Worm (Caenorhabditis elegans) whole organism, L4 larva: ENCODE measurements around the gene ztf-8.
A peak's percentile ranks its signal among the peaks of the same experiment; 100 is the strongest.

Experiments used
- F49E8.2 ChIP-seq: sonication (generic microtip); optimal IDR thresholded peaks from 2 replicates; lab custom pipeline; 2016; ENCODE audit warnings: missing compliant biosample characterization, mild to moderate bottlenecking, missing genetic modification characterization, borderline replicate concordance
- ZK337.2 ChIP-seq: fragments of 200-800 bp; sonication (Bioruptor generic); IDR thresholded peaks from 2 replicates; pipeline ENCODE4 v1.3.6; 2022; ENCODE audit warnings: missing genetic modification reagents, missing genetic modification characterization, missing compliant biosample characterization
- aha-1 ChIP-seq: fragments of 150-350 bp; peaks from one replicate; lab custom pipeline; 2014; ENCODE audit warnings: missing biosample characterization, missing genetic modification characterization
- ama-1 ChIP-seq: fragments of 150-350 bp; optimal IDR thresholded peaks from 2 replicates; lab custom pipeline; 2014; ENCODE audit warnings: inconsistent platforms, mixed read lengths
- arid-1 ChIP-seq: fragments of 200-800 bp; sonication (Bioruptor generic); conservative IDR thresholded peaks from 2 replicates; pipeline ENCODE4 v1.3.6; 2022; ENCODE audit warnings: missing genetic modification reagents, missing genetic modification characterization, missing compliant biosample characterization
- attf-4 ChIP-seq: sonication (generic microtip); optimal IDR thresholded peaks from 3 replicates; lab custom pipeline; 2017; ENCODE audit warnings: missing biosample characterization, missing genetic modification characterization
- ceh-20 ChIP-seq: fragments of 200-800 bp; sonication (Bioruptor generic); IDR thresholded peaks from 2 replicates; pipeline ENCODE4 v1.3.6; 2022; ENCODE audit warnings: missing genetic modification reagents, missing genetic modification characterization, missing compliant biosample characterization
- ceh-28 ChIP-seq: fragments of 150-350 bp; optimal IDR thresholded peaks from 2 replicates; lab custom pipeline; 2014; ENCODE audit warnings: missing biosample characterization, missing genetic modification reagents, missing genetic modification characterization
- ceh-82 ChIP-seq: sonication (generic microtip); optimal IDR thresholded peaks from 2 replicates; lab custom pipeline; 2017; ENCODE audit warnings: missing biosample characterization, missing genetic modification characterization
- ctbp-1 ChIP-seq: fragments of 200-800 bp; sonication (Bioruptor generic); IDR thresholded peaks from 2 replicates; pipeline ENCODE4 v1.3.6; 2022; ENCODE audit warnings: missing genetic modification reagents, missing genetic modification characterization, missing compliant biosample characterization
- daf-16 ChIP-seq, 3 experiments: sonication (generic microtip); optimal IDR thresholded peaks; 2 replicates each; lab custom pipeline; 2016 to 2017; ENCODE audit warnings: missing genetic modification characterization in 3 of 3, missing genetic modification reagents in 3 of 3, mild to moderate bottlenecking in 2 of 3, missing compliant biosample characterization in 2 of 3, missing biosample characterization in 1 of 3, moderate library complexity in 1 of 3
- daf-8 ChIP-seq: fragments of 200-800 bp; sonication (Bioruptor generic); IDR thresholded peaks from 2 replicates; pipeline ENCODE4 v1.3.6; 2022; ENCODE audit warnings: missing genetic modification characterization, missing compliant biosample characterization
- dmd-9 ChIP-seq: fragments of 200-800 bp; sonication (Bioruptor generic); IDR thresholded peaks from 2 replicates; pipeline ENCODE4 v1.3.6; 2022; ENCODE audit warnings: missing genetic modification reagents, missing genetic modification characterization, missing compliant biosample characterization
- dpl-1 ChIP-seq: fragments of 150-350 bp; optimal IDR thresholded peaks from 2 replicates; lab custom pipeline; 2014; ENCODE audit warnings: missing biosample characterization, missing genetic modification reagents, missing genetic modification characterization
- duxl-1 ChIP-seq: sonication (generic microtip); optimal IDR thresholded peaks from 2 replicates; lab custom pipeline; 2016; ENCODE audit warnings: mild to moderate bottlenecking, missing genetic modification characterization, moderate library complexity, missing compliant biosample characterization; ENCODE audit not compliant: poor library complexity
- fkh-10 ChIP-seq: fragments of 150-350 bp; optimal IDR thresholded peaks from 2 replicates; lab custom pipeline; 2014; ENCODE audit warnings: missing biosample characterization, missing genetic modification reagents, missing genetic modification characterization
- hlh-11 ChIP-seq: fragments of 200-800 bp; sonication (Bioruptor generic); optimal IDR thresholded peaks from 2 replicates; lab custom pipeline; 2018; ENCODE audit warnings: mild to moderate bottlenecking, missing genetic modification characterization, missing compliant biosample characterization
- hlh-30 ChIP-seq: sonication (generic microtip); optimal IDR thresholded peaks from 2 replicates; lab custom pipeline; 2017; ENCODE audit warnings: antibody characterized with exemption, mild to moderate bottlenecking, missing genetic modification characterization, missing compliant biosample characterization; ENCODE audit not compliant: insufficient read depth
- hmg-1.1 ChIP-seq: fragments of 200-800 bp; sonication (Bioruptor generic); IDR thresholded peaks from 2 replicates; pipeline ENCODE4 v1.3.6; 2022; ENCODE audit warnings: missing genetic modification reagents, missing genetic modification characterization, missing compliant biosample characterization
- jun-1 ChIP-seq: fragments of 150-350 bp; optimal IDR thresholded peaks from 2 replicates; lab custom pipeline; 2014; ENCODE audit warnings: missing biosample characterization, missing genetic modification reagents, missing genetic modification characterization
- lim-7 ChIP-seq: fragments of 200-800 bp; sonication (Bioruptor generic); IDR thresholded peaks from 2 replicates; pipeline ENCODE4 v1.3.6; 2022; ENCODE audit warnings: missing genetic modification characterization, missing compliant biosample characterization
- lin-15B ChIP-seq: fragments of 150-350 bp; sonication (generic microtip); optimal IDR thresholded peaks from 3 replicates; lab custom pipeline; 2014; ENCODE audit warnings: missing biosample characterization, missing genetic modification characterization
- lin-38 ChIP-seq: fragments of 200-800 bp; sonication (Bioruptor generic); IDR thresholded peaks from 2 replicates; pipeline ENCODE4 v1.3.6; 2022; ENCODE audit warnings: missing genetic modification reagents, missing genetic modification characterization, missing compliant biosample characterization
- lir-3 ChIP-seq: sonication (generic microtip); optimal IDR thresholded peaks from 2 replicates; lab custom pipeline; 2016; ENCODE audit warnings: mild to moderate bottlenecking, missing genetic modification characterization, missing compliant biosample characterization
- lsy-2 ChIP-seq, 2 experiments: fragments of 150-350 bp in 1 of 2; sonication (generic microtip) in 1 of 2; optimal IDR thresholded peaks; 2 replicates each; lab custom pipeline; 2014 to 2017; ENCODE audit warnings: missing biosample characterization in 2 of 2, missing genetic modification characterization in 2 of 2
- madf-9 ChIP-seq: fragments of 200-800 bp; sonication (Bioruptor generic); conservative IDR thresholded peaks from 2 replicates; pipeline ENCODE4 v1.3.6; 2022; ENCODE audit warnings: missing genetic modification reagents, missing genetic modification characterization, missing compliant biosample characterization
- mdl-1 ChIP-seq, 2 experiments: fragments of 150-350 bp in 1 of 2; sonication (generic microtip) in 1 of 2; optimal IDR thresholded peaks; 2 replicates each; lab custom pipeline; 2014 to 2017; ENCODE audit warnings: missing biosample characterization in 2 of 2, missing genetic modification characterization in 2 of 2
- mdt-29 ChIP-seq: fragments of 200-800 bp; sonication (Bioruptor generic); IDR thresholded peaks from 2 replicates; pipeline ENCODE4 v1.3.6; 2022; ENCODE audit warnings: missing genetic modification reagents, missing genetic modification characterization, missing compliant biosample characterization
- mep-1 ChIP-seq: fragments of 150-350 bp; sonication (generic microtip); optimal IDR thresholded peaks from 3 replicates; lab custom pipeline; 2014; ENCODE audit warnings: missing biosample characterization, missing genetic modification characterization
- mes-2 ChIP-seq: sonication (generic microtip); optimal IDR thresholded peaks from 2 replicates; lab custom pipeline; 2016; ENCODE audit warnings: missing genotype, mild to moderate bottlenecking, missing genetic modification characterization, missing compliant biosample characterization; ENCODE audit not compliant: poor library complexity, severe bottlenecking
- mxl-2 ChIP-seq: fragments of 200-800 bp; sonication (Bioruptor generic); conservative IDR thresholded peaks from 2 replicates; pipeline ENCODE4 v1.3.6; 2022; ENCODE audit warnings: missing genetic modification reagents, missing genetic modification characterization, missing compliant biosample characterization
- mxl-3 ChIP-seq: fragments of 200-800 bp; sonication (Bioruptor generic); optimal IDR thresholded peaks from 2 replicates; lab custom pipeline; 2018; ENCODE audit warnings: mild to moderate bottlenecking, missing genetic modification characterization, missing compliant biosample characterization
- nhr-102 ChIP-seq: sonication (generic microtip); optimal IDR thresholded peaks from 2 replicates; lab custom pipeline; 2016; ENCODE audit warnings: mild to moderate bottlenecking, missing genetic modification characterization, moderate library complexity, missing compliant biosample characterization
- nhr-111 ChIP-seq: fragments of 200-800 bp; sonication (Bioruptor generic); optimal IDR thresholded peaks from 2 replicates; lab custom pipeline; 2018; ENCODE audit warnings: mild to moderate bottlenecking, missing genetic modification characterization, missing compliant biosample characterization
- nhr-237 ChIP-seq: sonication (generic microtip); optimal IDR thresholded peaks from 2 replicates; lab custom pipeline; 2017; ENCODE audit warnings: missing biosample characterization, missing genetic modification characterization
- nhr-28 ChIP-seq: fragments of 150-350 bp; optimal IDR thresholded peaks from 2 replicates; lab custom pipeline; 2014; ENCODE audit warnings: missing biosample characterization, missing genetic modification characterization
- nhr-77 ChIP-seq: fragments of 150-350 bp; optimal IDR thresholded peaks from 2 replicates; lab custom pipeline; 2014; ENCODE audit warnings: missing biosample characterization, missing genetic modification characterization
- rbr-2 ChIP-seq: sonication (generic microtip); optimal IDR thresholded peaks from 2 replicates; lab custom pipeline; 2016; ENCODE audit warnings: missing genotype, missing genetic modification characterization, missing compliant biosample characterization
- saeg-2 ChIP-seq: fragments of 200-800 bp; sonication (Bioruptor generic); IDR thresholded peaks from 2 replicates; pipeline ENCODE4 v1.3.6; 2022; ENCODE audit warnings: missing genetic modification reagents, missing genetic modification characterization, missing compliant biosample characterization
- sdz-12 ChIP-seq: fragments of 200-800 bp; sonication (Bioruptor generic); optimal IDR thresholded peaks from 2 replicates; lab custom pipeline; 2018; ENCODE audit warnings: mild to moderate bottlenecking, missing genetic modification characterization, missing compliant biosample characterization
- skn-1 ChIP-seq: fragments of 150-350 bp; optimal IDR thresholded peaks from 2 replicates; lab custom pipeline; 2014; ENCODE audit warnings: missing biosample characterization, missing genetic modification characterization
- snpc-1.2 ChIP-seq: fragments of 200-800 bp; sonication (Bioruptor generic); IDR thresholded peaks from 2 replicates; pipeline ENCODE4 v1.3.6; 2022; ENCODE audit warnings: missing genetic modification reagents, missing genetic modification characterization, missing compliant biosample characterization
- snpc-4 ChIP-seq: fragments of 150-350 bp; optimal IDR thresholded peaks from 2 replicates; lab custom pipeline; 2014; ENCODE audit warnings: missing biosample characterization, missing genetic modification characterization
- spr-3 ChIP-seq: fragments of 200-800 bp; sonication (Bioruptor generic); optimal IDR thresholded peaks from 2 replicates; lab custom pipeline; 2018; ENCODE audit warnings: mild to moderate bottlenecking, missing genetic modification characterization, missing compliant biosample characterization
- unc-130 ChIP-seq: sonication (generic microtip); optimal IDR thresholded peaks from 2 replicates; lab custom pipeline; 2016; ENCODE audit warnings: missing genetic modification reagents, missing genetic modification characterization, missing compliant biosample characterization
- zag-1 ChIP-seq: fragments of 150-350 bp; optimal IDR thresholded peaks from 2 replicates; lab custom pipeline; 2014; ENCODE audit warnings: missing biosample characterization, missing genetic modification characterization
- zfp-2 ChIP-seq: sonication (generic microtip); optimal IDR thresholded peaks from 2 replicates; lab custom pipeline; 2016; ENCODE audit warnings: mild to moderate bottlenecking, missing genetic modification characterization, missing compliant biosample characterization
- zfp-3 ChIP-seq: fragments of 200-800 bp; sonication (Bioruptor generic); conservative IDR thresholded peaks from 2 replicates; pipeline ENCODE4 v1.3.6; 2022; ENCODE audit warnings: missing genetic modification reagents, missing genetic modification characterization, missing compliant biosample characterization
- zip-2 ChIP-seq: fragments of 150-350 bp; optimal IDR thresholded peaks from 2 replicates; lab custom pipeline; 2014; ENCODE audit warnings: missing biosample characterization, missing genetic modification characterization
- ztf-7 ChIP-seq: fragments of 150-350 bp; optimal IDR thresholded peaks from 2 replicates; lab custom pipeline; 2014; ENCODE audit warnings: missing biosample characterization, missing genetic modification characterization

Gene ztf-8

DNA sequence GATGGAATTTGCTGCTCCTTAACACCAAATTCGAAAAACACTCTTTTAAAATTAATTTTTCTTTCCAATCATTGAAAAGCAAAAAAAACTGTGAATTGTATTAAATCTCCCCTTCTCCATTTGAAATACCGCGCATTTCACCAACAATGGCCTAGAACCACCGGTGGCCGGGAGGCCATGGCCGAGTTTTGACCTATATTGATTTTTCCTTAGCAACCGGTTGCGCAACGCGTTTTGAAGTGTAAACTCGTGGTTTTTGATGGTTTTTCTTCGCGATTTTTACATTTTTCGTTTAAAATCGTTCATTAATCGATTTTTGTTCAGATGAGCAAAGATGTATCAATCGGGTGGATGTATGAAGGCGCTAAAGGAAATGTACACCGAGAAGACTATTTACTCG lies 35.0 kb upstream of the ztf-8 start, which contains the start of gene mog-3 (continued):
- no peak for TF ChIP-seq saeg-2
- peak in 1 of 2 experiments; percentile 74 for TF ChIP-seq lsy-2 (tag; optimal IDR thresholded peaks at IDR 0.05; lab: Kevin White, UChicago)
- no peak for TF ChIP-seq daf-16 (GFP tag; optimal IDR thresholded peaks at IDR 0.05; lab: Kevin White, UChicago)
- peak; percentile 30 for TF ChIP-seq daf-16 (tag; optimal IDR thresholded peaks at IDR 0.05; lab: Kevin White, UChicago)
- TF ChIP-seq arid-1 (GFP tag; lab: Robert Waterston, UW): no peak
- peak; percentile 22 for TF ChIP-seq fkh-10 (GFP tag; lab: Kevin White, UChicago)
- no peak for TF ChIP-seq mdl-1 (tag; optimal IDR thresholded peaks at IDR 0.05; lab: Kevin White, UChicago)
- TF ChIP-seq mes-2: peak; percentile 98
- no peak for TF ChIP-seq zag-1 (tag; lab: Kevin White, UChicago)
- no peak for TF ChIP-seq mxl-2
- TF ChIP-seq ceh-28 (tag; lab: Kevin White, UChicago): peak; percentile 20
- TF ChIP-seq dpl-1: peak; percentile 91
- 0 out of 2 replicates have a peak, but pooled peaks have one; percentile 12 for TF ChIP-seq mdt-29
- no peak for TF ChIP-seq lir-3 (tag; lab: Kevin White, UChicago)
- TF ChIP-seq aha-1 (tag; lab: Kevin White, UChicago): peak; percentile 47
- TF ChIP-seq hmg-1.1 (GFP tag; lab: Robert Waterston, UW): 0 out of 2 replicates have a peak, but pooled peaks have one; percentile 32
- peak; percentile 34 for TF ChIP-seq mxl-3 (GFP tag; lab: Kevin White, UChicago)
- no peak for TF ChIP-seq spr-3 (GFP tag; lab: Kevin White, UChicago)
- peak; percentile 65 for TF ChIP-seq lin-38 (GFP tag; lab: Robert Waterston, UW)
- no peak for TF ChIP-seq nhr-102 (tag; lab: Kevin White, UChicago)
- TF ChIP-seq zfp-3 (GFP tag; lab: Robert Waterston, UW): no peak
- TF ChIP-seq mep-1 (tag; lab: Kevin White, UChicago): peak; percentile 41
- no peak for TF ChIP-seq attf-4 (tag; lab: Kevin White, UChicago)
- no peak for TF ChIP-seq lin-15B (tag; lab: Kevin White, UChicago)
- TF ChIP-seq ceh-20: no peak
- TF ChIP-seq dmd-9 (GFP tag; lab: Robert Waterston, UW): 0 out of 2 replicates have a peak, but pooled peaks have one; percentile 53
- no peak for TF ChIP-seq nhr-77 (tag; lab: Kevin White, UChicago)
- TF ChIP-seq nhr-28 (tag; lab: Kevin White, UChicago): no peak
- TF ChIP-seq nhr-237 (tag; lab: Kevin White, UChicago): no peak
- TF ChIP-seq, all 104 proteins: peak for 24

DNA sequence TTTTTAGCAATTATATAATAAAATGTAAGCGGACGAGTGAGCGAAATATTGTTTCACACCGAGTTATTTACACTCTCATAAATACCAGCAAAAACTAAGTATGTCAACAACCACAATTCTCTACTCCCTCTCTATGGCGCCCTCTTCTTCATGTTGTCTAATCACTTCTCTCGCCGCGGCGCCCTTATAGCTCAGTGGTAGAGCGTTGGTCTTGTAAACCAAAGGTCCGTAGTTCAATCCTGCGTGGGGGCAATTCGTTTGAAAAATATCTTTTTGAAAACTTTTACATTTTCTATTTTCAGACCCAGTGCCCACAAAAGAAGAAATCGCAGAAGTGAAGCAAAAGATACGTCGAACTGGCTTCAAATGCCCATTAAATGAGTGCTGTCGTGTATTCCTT lies 32.5 kb upstream of the ztf-8 start:
- TF ChIP-seq lin-15B (tag; lab: Kevin White, UChicago) (no peak), hlh-11 (tag; lab: Kevin White, UChicago) (no peak), ztf-7 (tag; lab: Kevin White, UChicago) (peak; percentile 63), lim-7 (peak; percentile 99), mdl-1 (tag; optimal IDR thresholded peaks at IDR 0.05; lab: Kevin White, UChicago) (no peak), sdz-12 (GFP tag; lab: Kevin White, UChicago) (peak; percentile 92), snpc-4 (no peak), daf-8 (GFP tag; lab: Robert Waterston, UW) (0 out of 2 replicates have a peak, but pooled peaks have one; percentile 65), F49E8.2 (tag; lab: Kevin White, UChicago) (peak; percentile 61), jun-1 (tag; lab: Kevin White, UChicago) (no peak), rbr-2 (peak; percentile 69), snpc-1.2 (peak; percentile 91), zfp-2 (tag; lab: Kevin White, UChicago) (no peak), nhr-111 (peak; percentile 68), skn-1 (no peak), nhr-28 (tag; lab: Kevin White, UChicago) (no peak), ama-1 (lab: Kevin White, UChicago) (no peak), unc-130 (GFP tag; lab: Kevin White, UChicago) (peak; percentile 79), lin-38 (GFP tag; lab: Robert Waterston, UW) (peak; percentile 86), duxl-1 (tag; lab: Kevin White, UChicago) (peak; percentile 83), hlh-30 (tag; lab: Kevin White, UChicago) (peak; percentile 49), ctbp-1 (GFP tag; lab: Robert Waterston, UW) (peak; percentile 95), lir-3 (tag; lab: Kevin White, UChicago) (peak; percentile 81), ceh-82 (tag; lab: Kevin White, UChicago) (no peak), madf-9 (GFP tag; lab: Robert Waterston, UW) (peak; percentile 89), zip-2 (tag; lab: Kevin White, UChicago) (no peak), ZK337.2 (GFP tag; lab: Robert Waterston, UW) (peak; percentile 84)
